Worm (Caenorhabditis elegans): ENCODE data around the gene malt-1.

Gene malt-1

DNA sequence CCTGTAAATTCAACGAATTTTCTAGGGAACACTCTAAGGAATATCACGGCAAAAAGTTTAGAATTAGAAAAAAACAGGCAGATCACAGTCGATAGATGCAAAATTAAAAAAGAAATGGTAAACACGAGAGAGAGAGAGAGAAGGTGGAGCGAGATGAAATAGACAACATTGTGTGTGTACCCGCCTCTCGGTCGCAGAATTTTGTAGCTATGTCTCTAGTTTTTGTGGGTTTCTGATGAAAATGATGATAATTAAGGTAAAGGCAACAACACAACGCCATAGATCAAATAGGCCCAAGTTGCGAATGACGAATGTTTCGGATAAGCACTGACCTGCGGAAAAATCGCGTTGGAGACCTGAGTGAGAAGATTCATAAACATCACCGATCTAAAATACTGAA lies 22.4 kb upstream of the malt-1 start, which contains the start of gene sod-1:
sod-1 (minus strand) TSS at position 387 of the 400 bp plus-strand sequence.
- no peak for TF ChIP-seq hmg-1.1 (GFP tag; IDR thresholded peaks at IDR 0.05)
- no peak for TF ChIP-seq T26A8.4 (GFP tag; IDR thresholded peaks at IDR 0.05)
- no peak for TF ChIP-seq lin-39 (tag; optimal IDR thresholded peaks at IDR 0.05)
- peak; percentile 97 for TF ChIP-seq nhr-28 (tag; optimal IDR thresholded peaks at IDR 0.05)
- no peak for TF ChIP-seq nhr-76 (tag; optimal IDR thresholded peaks at IDR 0.05)
- TF ChIP-seq daf-16 (GFP tag; optimal IDR thresholded peaks at IDR 0.05) = no peak
- TF ChIP-seq daf-16 (tag; optimal IDR thresholded peaks at IDR 0.05) = peak; percentile 88
- peak; percentile 2 for TF ChIP-seq ama-1 (optimal IDR thresholded peaks at IDR 0.05)
- peak in 1 of 2 experiments; percentile 13 for TF ChIP-seq unc-62 (GFP tag; optimal IDR thresholded peaks at IDR 0.05 in 1 of 2)
- no peak for TF ChIP-seq unc-62 (tag; optimal IDR thresholded peaks at IDR 0.05)
- no peak for TF ChIP-seq ceh-44 (GFP tag; IDR thresholded peaks at IDR 0.05)
- TF ChIP-seq nhr-77 (tag; optimal IDR thresholded peaks at IDR 0.05) = no peak
- peak; percentile 2 for TF ChIP-seq mes-2 (tag; optimal IDR thresholded peaks at IDR 0.05; ENCODE audit: poor library complexity, severe bottlenecking)
- TF ChIP-seq hlh-11 (tag; optimal IDR thresholded peaks at IDR 0.05) = peak; percentile 20

DNA sequence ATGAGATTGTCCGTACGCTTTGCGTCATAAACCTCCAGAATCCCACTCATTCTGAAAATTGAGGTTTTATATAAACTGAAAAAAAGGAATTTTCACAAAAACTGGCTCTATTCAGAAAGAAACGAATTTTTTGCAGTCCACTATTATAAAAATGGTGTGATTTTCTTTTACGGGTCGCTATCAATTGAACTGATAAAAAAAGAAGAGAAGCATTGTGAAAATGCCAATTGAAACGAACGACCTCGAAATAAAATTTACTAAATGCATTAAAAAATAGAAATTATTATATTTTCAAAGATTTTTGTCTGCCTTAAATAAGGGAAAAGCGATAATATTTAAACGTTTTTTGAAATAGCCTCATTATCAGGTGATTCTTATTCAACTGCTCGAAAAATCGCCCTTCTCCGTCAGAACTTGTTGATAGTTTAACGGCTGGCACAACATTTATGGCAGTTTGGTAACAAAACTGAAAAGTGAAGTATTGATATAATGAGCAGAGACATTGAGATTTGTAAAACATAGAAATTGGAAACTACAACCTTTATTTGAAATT lies 21.2 kb upstream of the malt-1 start, which contains the start of gene art-1:
art-1 (minus strand) TSS at position 51 of the 553 bp plus-strand sequence.
- peak in 1 of 2 experiments; percentile 32 for TF ChIP-seq lsy-2 (tag; optimal IDR thresholded peaks at IDR 0.05)
- no peak for TF ChIP-seq daf-16 (GFP tag; optimal IDR thresholded peaks at IDR 0.05)
- TF ChIP-seq daf-16 (tag; optimal IDR thresholded peaks at IDR 0.05) = peak; percentile 45
- peak; percentile 49 for TF ChIP-seq aha-1 (tag)
- no peak for TF ChIP-seq F49E8.2 (tag; optimal IDR thresholded peaks at IDR 0.05; ENCODE audit: borderline replicate concordance)
- TF ChIP-seq mxl-3 (GFP tag; optimal IDR thresholded peaks at IDR 0.05) = no peak
- TF ChIP-seq daf-12 (tag; optimal IDR thresholded peaks at IDR 0.05) = no peak
- TF ChIP-seq T20F7.1 (GFP tag; optimal IDR thresholded peaks at IDR 0.05) = peak; percentile 74
- TF ChIP-seq php-3 (GFP tag; IDR thresholded peaks at IDR 0.05) = 0 out of 2 replicates have a peak, but pooled peaks have one; percentile 45
- TF ChIP-seq ama-1 (optimal IDR thresholded peaks at IDR 0.05) = peak; percentile 28
- TF ChIP-seq snpc-4 (tag; optimal IDR thresholded peaks at IDR 0.05) = no peak
- 0 out of 2 replicates have a peak, but pooled peaks have one; percentile 7 for TF ChIP-seq hmg-1.1 (GFP tag; IDR thresholded peaks at IDR 0.05)
- TF ChIP-seq dve-1 (tag; optimal IDR thresholded peaks at IDR 0.05; ENCODE audit: insufficient read depth) = peak; percentile 52

DNA sequence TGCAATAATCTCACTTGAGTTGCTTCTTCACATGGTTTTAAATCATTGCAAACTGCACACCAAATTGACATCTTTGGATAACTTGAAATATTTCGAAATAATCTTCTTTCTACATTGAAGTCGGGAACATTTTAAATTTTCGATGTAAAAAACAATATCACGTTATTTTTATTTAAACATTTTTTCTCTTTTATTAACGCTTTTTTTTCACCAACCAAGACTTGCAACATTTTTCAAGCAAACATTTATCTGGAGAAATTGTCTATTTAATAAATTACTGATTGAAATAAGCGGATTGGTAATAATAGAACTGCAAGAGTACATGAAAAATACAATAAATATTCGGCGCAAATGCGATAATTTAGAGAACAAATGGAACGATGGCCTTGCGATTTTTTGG lies 19.4 kb upstream of the malt-1 start, which contains the start of gene C15F1.5:
C15F1.5 (minus strand) TSS at position 101 of the 400 bp plus-strand sequence.
- peak; percentile 13 for TF ChIP-seq T20F7.1 (GFP tag; optimal IDR thresholded peaks at IDR 0.05)
- TF ChIP-seq dpl-1 (GFP tag; optimal IDR thresholded peaks at IDR 0.05) = no peak

DNA sequence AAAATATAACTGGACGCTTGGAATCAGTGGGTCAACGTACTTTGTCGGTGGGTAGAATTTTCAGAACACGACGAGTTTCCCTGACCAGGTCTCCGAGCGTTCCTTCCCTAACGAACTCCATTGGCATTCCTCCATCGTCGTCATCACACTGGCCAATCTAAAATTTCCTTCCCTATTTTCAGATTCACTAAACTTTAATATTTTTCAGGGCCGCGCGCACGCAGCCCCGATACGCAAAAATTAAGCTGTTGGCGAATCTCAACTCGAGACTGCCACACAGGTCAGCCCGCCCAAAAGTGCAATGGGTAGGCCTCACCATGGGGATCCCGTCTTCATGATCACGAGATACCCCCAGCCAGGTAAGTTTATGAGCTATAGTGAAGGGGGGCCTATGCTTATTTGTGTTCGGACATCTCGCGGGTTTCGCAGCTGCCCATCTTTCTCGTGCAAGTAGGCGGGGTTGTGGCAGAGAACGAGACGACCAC lies 17.1 kb upstream of the malt-1 start:
- TF ChIP-seq ceh-62 (tag; optimal IDR thresholded peaks at IDR 0.05) = no peak
- TF ChIP-seq F44E2.7 (GFP tag; IDR thresholded peaks at IDR 0.05) = no peak
- peak; percentile 82 for TF ChIP-seq hlh-11 (tag; optimal IDR thresholded peaks at IDR 0.05)
- TF ChIP-seq ceh-82 (tag; optimal IDR thresholded peaks at IDR 0.05) = no peak
- TF ChIP-seq nhr-237 (tag; optimal IDR thresholded peaks at IDR 0.05) = no peak
- no peak for TF ChIP-seq nhr-76 (tag; optimal IDR thresholded peaks at IDR 0.05)
- TF ChIP-seq dmd-6 (GFP tag; IDR thresholded peaks at IDR 0.05) = peak; percentile 42
- TF ChIP-seq arid-1 (GFP tag; conservative IDR thresholded peaks at IDR 0.05) = peak; percentile 77
- no peak for TF ChIP-seq madf-5 (GFP tag; IDR thresholded peaks at IDR 0.05)
- no peak for TF ChIP-seq ztf-11 (tag; optimal IDR thresholded peaks at IDR 0.05)
- TF ChIP-seq zag-1 (tag; optimal IDR thresholded peaks at IDR 0.05) = no peak
- no peak for TF ChIP-seq unc-39 (tag; optimal IDR thresholded peaks at IDR 0.05)
- TF ChIP-seq mep-1 (tag; optimal IDR thresholded peaks at IDR 0.05) = peak; percentile 83
- no peak for TF ChIP-seq daf-12 (tag; optimal IDR thresholded peaks at IDR 0.05)
- peak; percentile 82 for TF ChIP-seq F49E8.2 (tag; optimal IDR thresholded peaks at IDR 0.05; ENCODE audit: borderline replicate concordance)
- TF ChIP-seq ceh-28 (tag; optimal IDR thresholded peaks at IDR 0.05) = no peak
- TF ChIP-seq zfp-3 (GFP tag; conservative IDR thresholded peaks at IDR 0.05) = no peak
- TF ChIP-seq lsy-2 (tag; optimal IDR thresholded peaks at IDR 0.05) = peak in 1 of 2 experiments; percentile 69
- peak; percentile 60 to 90 for TF ChIP-seq daf-16 (GFP tag; optimal IDR thresholded peaks at IDR 0.05)
- TF ChIP-seq daf-16 (tag; optimal IDR thresholded peaks at IDR 0.05) = peak; percentile 63
- TF ChIP-seq pha-4 (GFP tag; IDR thresholded peaks at IDR 0.05) = peak; percentile 70; the same call in 1 of the 2 replicates
- TF ChIP-seq pha-4 (tag; optimal IDR thresholded peaks at IDR 0.05) = no peak
- peak; percentile 51 for TF ChIP-seq nhr-6 (tag; optimal IDR thresholded peaks at IDR 0.05)
- no peak for TF ChIP-seq R02D3.7 (tag; optimal IDR thresholded peaks at IDR 0.05)
- peak; percentile 72 for TF ChIP-seq lin-38 (GFP tag; IDR thresholded peaks at IDR 0.05)
- no peak for TF ChIP-seq ztf-7 (tag; optimal IDR thresholded peaks at IDR 0.05)
- TF ChIP-seq ama-1 (optimal IDR thresholded peaks at IDR 0.05) = peak; percentile 98
- no peak for TF ChIP-seq lin-29 (GFP tag; IDR thresholded peaks at IDR 0.05)
- TF ChIP-seq hif-1 (tag; optimal IDR thresholded peaks at IDR 0.05) = no peak

All from whole organism, L4 larva.